Fruit fly (Drosophila melanogaster): ENCODE data around the gene ATPsynCF6.

DNA sequence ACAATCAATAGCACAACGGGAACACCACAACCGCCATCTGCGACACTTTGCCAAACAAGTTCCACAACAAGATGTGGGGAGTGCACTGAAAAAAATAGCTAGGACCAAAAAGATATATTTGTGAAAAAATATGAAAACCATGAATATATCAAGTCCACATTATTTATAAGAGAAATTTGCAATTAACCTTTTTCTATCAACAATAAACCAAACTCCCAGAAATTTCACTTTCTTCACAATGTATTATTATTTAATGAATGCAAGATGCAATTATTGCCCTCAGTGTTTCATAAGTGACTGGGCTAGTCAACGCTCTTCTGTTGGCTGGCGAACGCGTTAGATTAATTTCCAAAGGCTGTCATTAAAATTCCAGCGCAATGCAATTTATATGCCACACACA lies 39.9 kb upstream of the ATPsynCF6 start:
- TF ChIP-seq usp (GFP tag; optimal IDR thresholded peaks at IDR 0.05): no peak
- no peak for TF ChIP-seq CG8478 (optimal IDR thresholded peaks at IDR 0.05)
- TF ChIP-seq psq (optimal IDR thresholded peaks at IDR 0.05): no peak
- TF ChIP-seq pan (optimal IDR thresholded peaks at IDR 0.05): no peak
- TF ChIP-seq EcR (GFP tag; optimal IDR thresholded peaks at IDR 0.05): no peak
- TF ChIP-seq Dll (optimal IDR thresholded peaks at IDR 0.05): no peak

All from whole organism.